Worm (Caenorhabditis elegans): ENCODE data around the gene H12D21.9.

DNA sequence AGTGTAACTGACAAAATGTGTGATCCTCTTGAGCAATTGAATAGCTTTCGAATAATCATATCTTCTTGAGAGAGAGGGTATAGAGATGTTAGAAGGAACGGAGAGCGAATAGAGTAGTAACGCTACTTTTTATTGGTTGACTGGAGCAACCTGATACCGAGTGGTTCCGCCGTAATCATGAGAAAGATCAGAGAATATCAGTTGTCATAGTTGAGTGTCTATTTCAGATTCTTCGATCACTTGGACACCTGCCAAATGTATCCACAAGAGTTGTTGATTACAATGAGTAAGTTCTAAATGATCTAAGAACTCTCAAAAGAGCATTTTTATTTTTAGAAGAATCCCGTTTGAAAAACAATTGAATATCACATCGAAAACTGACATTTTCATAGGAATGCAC, 1.5 kb upstream of the H12D21.9 start:
- TF ChIP-seq ets-4 (tag; optimal IDR thresholded peaks at IDR 0.05) (no peak), ceh-9 (tag; optimal IDR thresholded peaks at IDR 0.05) (no peak), ceh-34 (tag; optimal IDR thresholded peaks at IDR 0.05) (no peak), dve-1 (tag; optimal IDR thresholded peaks at IDR 0.05) (no peak), nhr-232 (tag; optimal IDR thresholded peaks at IDR 0.05) (no peak), ztf-16 (tag; optimal IDR thresholded peaks at IDR 0.05) (no peak)
